Worm (Caenorhabditis elegans) whole organism, late embryonic: ENCODE measurements around the gene gst-41.

Source experiments
- C38D4.7 ChIP-seq: fragments of 200-800 bp; sonication (Bioruptor generic); optimal IDR thresholded peaks from 2 replicates; lab custom pipeline; 2018; ENCODE audit warnings: mild to moderate bottlenecking, missing genetic modification characterization, moderate library complexity, missing compliant biosample characterization
- F13H6.1 ChIP-seq: sonication (generic microtip); optimal IDR thresholded peaks from 2 replicates; lab custom pipeline; 2016; ENCODE audit warnings: missing genetic modification characterization, missing compliant biosample characterization
- K02D7.2 ChIP-seq: sonication (generic microtip); optimal IDR thresholded peaks from 2 replicates; lab custom pipeline; 2017; ENCODE audit warnings: mild to moderate bottlenecking, missing genetic modification characterization, missing compliant biosample characterization
- K09A11.1 ChIP-seq: sonication (generic microtip); optimal IDR thresholded peaks from 2 replicates; lab custom pipeline; 2017; ENCODE audit warnings: antibody characterized with exemption, mild to moderate bottlenecking, missing genetic modification characterization, missing compliant biosample characterization; ENCODE audit not compliant: insufficient read depth
- ama-1 ChIP-seq: fragments of 150-350 bp; optimal IDR thresholded peaks from 2 replicates; lab custom pipeline; 2014
- ceh-18 ChIP-seq: sonication (generic microtip); optimal IDR thresholded peaks from 2 replicates; lab custom pipeline; 2016; ENCODE audit warnings: missing genetic modification characterization, missing compliant biosample characterization
- ceh-22 ChIP-seq: sonication (generic microtip); optimal IDR thresholded peaks from 2 replicates; lab custom pipeline; 2017; ENCODE audit warnings: missing biosample characterization, missing genetic modification characterization
- ceh-30 ChIP-seq: fragments of 150-350 bp; optimal IDR thresholded peaks from 2 replicates; lab custom pipeline; 2014; ENCODE audit warnings: missing biosample characterization, missing genetic modification characterization
- ceh-31 ChIP-seq: sonication (generic microtip); optimal IDR thresholded peaks from 2 replicates; lab custom pipeline; 2016; ENCODE audit warnings: missing genetic modification characterization, missing compliant biosample characterization
- ceh-34 ChIP-seq: sonication (generic microtip); optimal IDR thresholded peaks from 2 replicates; lab custom pipeline; 2016; ENCODE audit warnings: mild to moderate bottlenecking, missing genetic modification characterization, missing compliant biosample characterization
- ceh-6 ChIP-seq: fragments of 200-800 bp; sonication (Bioruptor generic); optimal IDR thresholded peaks from 2 replicates; lab custom pipeline; 2018; ENCODE audit warnings: mild to moderate bottlenecking, missing genetic modification characterization, missing compliant biosample characterization
- ceh-9 ChIP-seq: sonication (generic microtip); optimal IDR thresholded peaks from 2 replicates; lab custom pipeline; 2016; ENCODE audit warnings: mild to moderate bottlenecking, missing genetic modification characterization, inconsistent platforms, missing compliant biosample characterization
- che-1 ChIP-seq: sonication (generic microtip); optimal IDR thresholded peaks from 2 replicates; lab custom pipeline; 2016; ENCODE audit warnings: mild to moderate bottlenecking, missing genetic modification characterization, missing compliant biosample characterization
- dve-1 ChIP-seq: sonication (generic microtip); optimal IDR thresholded peaks from 2 replicates; lab custom pipeline; 2017; ENCODE audit warnings: antibody characterized with exemption, mild to moderate bottlenecking, missing genetic modification characterization, missing compliant biosample characterization
- ets-4 ChIP-seq: sonication (generic microtip); optimal IDR thresholded peaks from 2 replicates; lab custom pipeline; 2016; ENCODE audit warnings: missing genetic modification characterization, missing compliant biosample characterization
- eyg-1 ChIP-seq: sonication (generic microtip); optimal IDR thresholded peaks from 2 replicates; lab custom pipeline; 2016; ENCODE audit warnings: missing genotype, missing genetic modification characterization, missing compliant biosample characterization
- fkh-6 ChIP-seq: sonication (generic microtip); optimal IDR thresholded peaks from 2 replicates; lab custom pipeline; 2016; ENCODE audit warnings: missing genetic modification characterization, missing compliant biosample characterization
- hlh-13 ChIP-seq: fragments of 200-800 bp; sonication (Bioruptor generic); optimal IDR thresholded peaks from 2 replicates; lab custom pipeline; 2018; ENCODE audit warnings: mild to moderate bottlenecking, missing genetic modification characterization, missing compliant biosample characterization
- hlh-15 ChIP-seq: sonication (generic microtip); optimal IDR thresholded peaks from 2 replicates; lab custom pipeline; 2016; ENCODE audit warnings: missing genetic modification characterization, missing compliant biosample characterization
- hlh-30 ChIP-seq: sonication (generic microtip); optimal IDR thresholded peaks from 2 replicates; lab custom pipeline; 2017; ENCODE audit warnings: antibody characterized with exemption, missing genetic modification characterization, missing compliant biosample characterization; ENCODE audit not compliant: insufficient read depth
- lim-6 ChIP-seq: sonication (generic microtip); optimal IDR thresholded peaks from 2 replicates; lab custom pipeline; 2016; ENCODE audit warnings: missing genetic modification characterization, missing compliant biosample characterization
- madf-2 ChIP-seq: sonication (generic microtip); optimal IDR thresholded peaks from 2 replicates; lab custom pipeline; 2017; ENCODE audit warnings: missing genetic modification characterization, missing compliant biosample characterization
- nhr-232 ChIP-seq: sonication (generic microtip); optimal IDR thresholded peaks from 2 replicates; lab custom pipeline; 2016; ENCODE audit warnings: missing genetic modification characterization, missing compliant biosample characterization
- pag-3 ChIP-seq: sonication (generic microtip); optimal IDR thresholded peaks from 2 replicates; lab custom pipeline; 2016; ENCODE audit warnings: missing compliant biosample characterization, missing genetic modification characterization, borderline replicate concordance
- pat-9 ChIP-seq: fragments of 200-800 bp; sonication (Bioruptor generic); optimal IDR thresholded peaks from 2 replicates; lab custom pipeline; 2018; ENCODE audit warnings: mild to moderate bottlenecking, missing genetic modification characterization, moderate library complexity, missing compliant biosample characterization
- pax-1 ChIP-seq: fragments of 150-350 bp; optimal IDR thresholded peaks from 2 replicates; lab custom pipeline; 2014; ENCODE audit warnings: missing biosample characterization, missing genetic modification characterization
- pha-2 ChIP-seq: sonication (generic microtip); optimal IDR thresholded peaks from 2 replicates; lab custom pipeline; 2017; ENCODE audit warnings: mild to moderate bottlenecking, missing genetic modification characterization, missing compliant biosample characterization
- pros-1 ChIP-seq: fragments of 150-350 bp; optimal IDR thresholded peaks from 2 replicates; lab custom pipeline; 2014; ENCODE audit warnings: missing biosample characterization, missing genetic modification reagents, missing genetic modification characterization
- rnt-1 ChIP-seq: sonication (generic microtip); optimal IDR thresholded peaks from 2 replicates; lab custom pipeline; 2016; ENCODE audit warnings: missing genetic modification characterization, missing compliant biosample characterization
- sox-2 ChIP-seq: fragments of 200-800 bp; sonication (Bioruptor generic); IDR thresholded peaks from 2 replicates; pipeline ENCODE4 v1.3.6; 2022; ENCODE audit warnings: missing genetic modification reagents, missing genetic modification characterization, missing compliant biosample characterization
- sox-4 ChIP-seq: sonication (generic microtip); optimal IDR thresholded peaks from 2 replicates; lab custom pipeline; 2017; ENCODE audit warnings: mild to moderate bottlenecking, missing genetic modification characterization, inconsistent platforms, missing compliant biosample characterization
- syd-9 ChIP-seq: sonication (generic microtip); optimal IDR thresholded peaks from 2 replicates; lab custom pipeline; 2016; ENCODE audit warnings: mild to moderate bottlenecking, missing genetic modification characterization, moderate library complexity, missing compliant biosample characterization
- tbx-2 ChIP-seq: sonication (generic microtip); optimal IDR thresholded peaks from 2 replicates; lab custom pipeline; 2016; ENCODE audit warnings: missing genetic modification characterization, missing compliant biosample characterization
- ttx-3 ChIP-seq: sonication (generic microtip); optimal IDR thresholded peaks from 2 replicates; lab custom pipeline; 2016; ENCODE audit warnings: missing genetic modification reagents, missing genetic modification characterization, missing compliant biosample characterization
- unc-3 ChIP-seq, 2 experiments: fragments of 200-800 bp in 1 of 2; sonication (Bioruptor generic) in 1 of 2; sonication (generic microtip) in 1 of 2; conservative IDR thresholded peaks in 1 of 2; optimal IDR thresholded peaks in 1 of 2; 2 replicates each; pipeline versions ENCODE4 v1.3.6 to Lab custom; 2016 to 2022; ENCODE audit warnings: missing compliant biosample characterization in 2 of 2, missing genetic modification characterization in 2 of 2, missing genetic modification reagents in 1 of 2
- unc-42 ChIP-seq: sonication (generic microtip); optimal IDR thresholded peaks from 2 replicates; lab custom pipeline; 2016; ENCODE audit warnings: missing genotype, missing genetic modification characterization, missing compliant biosample characterization
- zip-5 ChIP-seq: sonication (generic microtip); optimal IDR thresholded peaks from 2 replicates; lab custom pipeline; 2016; ENCODE audit warnings: missing genetic modification characterization, missing compliant biosample characterization
- ztf-16 ChIP-seq: sonication (generic microtip); optimal IDR thresholded peaks from 2 replicates; lab custom pipeline; 2017; ENCODE audit warnings: missing genetic modification characterization, missing compliant biosample characterization

Gene gst-41

ce11 chrV:7361673-7362072 is 37.4 kb downstream of the gst-41 start, which contains the start of gene cyp-35A1:
Gene cyp-35A1, minus strand, starts transcription at chrV:7361773.
- no peak for TF ChIP-seq unc-42 (tag; lab: Kevin White, UChicago)
- no peak for TF ChIP-seq ceh-18
- TF ChIP-seq pha-2: no peak
- no peak for TF ChIP-seq sox-2 (GFP tag; lab: Robert Waterston, UW)
- no peak for TF ChIP-seq ztf-16 (tag; lab: Kevin White, UChicago)
- no peak for TF ChIP-seq ets-4 (tag; lab: Kevin White, UChicago)
- no peak for TF ChIP-seq unc-3 (GFP tag; conservative IDR thresholded peaks at IDR 0.05; lab: Robert Waterston, UW)
- no peak for TF ChIP-seq unc-3 (tag; optimal IDR thresholded peaks at IDR 0.05; lab: Kevin White, UChicago)
- TF ChIP-seq hlh-15: no peak
- TF ChIP-seq sox-4 (tag; lab: Kevin White, UChicago): no peak
- TF ChIP-seq dve-1 (tag; lab: Kevin White, UChicago): no peak
- TF ChIP-seq pat-9: no peak
- TF ChIP-seq pax-1: no peak
- TF ChIP-seq zip-5 (tag; lab: Kevin White, UChicago): no peak
- TF ChIP-seq ceh-6: no peak
- TF ChIP-seq rnt-1 (tag; lab: Kevin White, UChicago): no peak
- TF ChIP-seq, all 69 proteins: peak for 0

DNA sequence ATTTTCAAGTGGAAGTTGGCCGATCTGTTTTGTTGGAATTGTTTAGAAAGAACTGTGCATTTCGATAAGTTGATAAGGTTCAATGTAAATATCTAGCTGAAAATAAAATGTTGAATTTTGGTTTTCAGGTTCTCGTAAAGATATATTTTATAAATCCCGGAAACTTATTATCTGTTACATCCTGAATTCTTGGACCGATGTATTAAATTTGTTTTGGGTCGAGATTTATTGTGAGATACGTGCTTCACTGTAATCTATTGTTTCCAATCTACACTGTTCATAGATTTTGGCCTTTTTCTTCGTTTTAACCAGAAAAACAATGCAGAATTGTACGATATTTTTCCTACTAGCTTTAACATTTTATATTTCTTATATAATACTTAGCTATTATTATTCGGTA is 42.0 kb downstream of the gst-41 start, which contains the start of gene C03G6.6:
TSS of gene C03G6.6 (plus strand) at position 301 of the 400 bp plus-strand sequence.
- TF ChIP-seq ceh-18 (no peak), F13H6.1 (tag; lab: Kevin White, UChicago) (no peak), pros-1 (no peak), nhr-232 (tag; lab: Kevin White, UChicago) (no peak), ttx-3 (tag; lab: Kevin White, UChicago) (no peak), rnt-1 (tag; lab: Kevin White, UChicago) (no peak), pha-2 (no peak), tbx-2 (no peak), ceh-34 (tag; lab: Kevin White, UChicago) (no peak), C38D4.7 (GFP tag; lab: Kevin White, UChicago) (no peak), che-1 (tag; lab: Kevin White, UChicago) (no peak), ceh-31 (tag; lab: Kevin White, UChicago) (no peak), lim-6 (tag; lab: Kevin White, UChicago) (no peak)

- no peak for TF ChIP-seq madf-2 (tag; lab: Kevin White, UChicago)
Observed at ce11 chrV:7356684-7357083, 42.4 kb downstream of the gst-41 start, which contains the start of gene C03G6.21. Gene C03G6.21, minus strand, starts transcription at chrV:7356784.

ce11 chrV:7355464-7355863 is 43.6 kb downstream of the gst-41 start, which contains the start of gene tag-293:
Gene tag-293, minus strand, starts transcription at chrV:7355564.
- TF ChIP-seq ceh-9 (tag; lab: Kevin White, UChicago) (no peak), pat-9 (no peak), hlh-13 (GFP tag; lab: Kevin White, UChicago) (no peak), hlh-30 (tag; lab: Kevin White, UChicago) (no peak), K02D7.2 (tag; lab: Kevin White, UChicago) (no peak)

ce11 chrV:7353602-7354001 is 45.5 kb downstream of the gst-41 start:
- TF ChIP-seq sox-4 (tag; lab: Kevin White, UChicago): no peak
- no peak for TF ChIP-seq dve-1 (tag; lab: Kevin White, UChicago)
- TF ChIP-seq ceh-31 (tag; lab: Kevin White, UChicago): no peak
- TF ChIP-seq ama-1 (lab: Kevin White, UChicago): no peak
- TF ChIP-seq eyg-1 (tag; lab: Kevin White, UChicago): no peak
- TF ChIP-seq pat-9: no peak
- no peak for TF ChIP-seq pag-3 (tag; lab: Kevin White, UChicago)
- TF ChIP-seq syd-9 (tag; lab: Kevin White, UChicago): no peak
- no peak for TF ChIP-seq fkh-6 (tag; lab: Kevin White, UChicago)
- TF ChIP-seq ceh-30 (tag; lab: Kevin White, UChicago): no peak
- no peak for TF ChIP-seq F13H6.1 (tag; lab: Kevin White, UChicago)
- no peak for TF ChIP-seq ceh-22 (tag; lab: Kevin White, UChicago)
- TF ChIP-seq madf-2 (tag; lab: Kevin White, UChicago): no peak
- no peak for TF ChIP-seq K09A11.1 (tag; lab: Kevin White, UChicago)
- TF ChIP-seq rnt-1 (tag; lab: Kevin White, UChicago): no peak
